Worm (Caenorhabditis elegans): ENCODE results near the gene F02E11.4.

DNA sequence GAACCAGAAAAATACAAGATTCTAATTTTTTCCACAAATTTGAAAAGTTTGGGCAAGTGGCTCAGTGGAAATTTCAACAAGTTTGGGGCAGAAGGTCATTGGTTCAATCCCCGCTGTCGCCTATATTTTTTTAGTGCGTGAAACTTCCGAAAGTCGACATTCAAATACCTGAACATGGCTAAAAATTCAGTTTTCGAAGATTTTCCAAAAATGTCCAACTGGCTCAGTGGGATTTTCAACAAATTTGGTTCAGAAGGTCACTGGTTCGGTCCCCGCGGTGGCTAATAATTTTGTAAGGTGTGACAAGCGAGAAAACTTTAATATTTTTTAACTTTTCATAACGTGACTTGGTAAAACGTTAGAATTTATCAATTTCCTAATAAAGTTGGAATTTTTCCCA lies 12.9 kb downstream of the F02E11.4 start:
- TF ChIP-seq sdc-2 (tag; optimal IDR thresholded peaks at IDR 0.05) (no peak), hlh-13 (GFP tag; optimal IDR thresholded peaks at IDR 0.05) (no peak), ceh-14 (tag; optimal IDR thresholded peaks at IDR 0.05) (no peak), unc-55 (GFP tag; optimal IDR thresholded peaks at IDR 0.05) (no peak), ceh-30 (tag; optimal IDR thresholded peaks at IDR 0.05) (no peak), ahr-1 (tag; optimal IDR thresholded peaks at IDR 0.05) (no peak), mec-3 (tag; optimal IDR thresholded peaks at IDR 0.05; ENCODE audit: borderline replicate concordance) (no peak), ref-2 (tag; optimal IDR thresholded peaks at IDR 0.05) (no peak), dve-1 (tag; optimal IDR thresholded peaks at IDR 0.05) (no peak), ama-1 (optimal IDR thresholded peaks at IDR 0.05) (no peak), odd-2 (tag; optimal IDR thresholded peaks at IDR 0.05) (no peak), ceh-45 (GFP tag; IDR thresholded peaks at IDR 0.05) (no peak), zip-5 (tag; optimal IDR thresholded peaks at IDR 0.05) (no peak)

Measured in whole organism, late embryonic.